Fruit fly (Drosophila melanogaster): ENCODE data around the gene CG14811.

The CG14811 gene

DNA sequence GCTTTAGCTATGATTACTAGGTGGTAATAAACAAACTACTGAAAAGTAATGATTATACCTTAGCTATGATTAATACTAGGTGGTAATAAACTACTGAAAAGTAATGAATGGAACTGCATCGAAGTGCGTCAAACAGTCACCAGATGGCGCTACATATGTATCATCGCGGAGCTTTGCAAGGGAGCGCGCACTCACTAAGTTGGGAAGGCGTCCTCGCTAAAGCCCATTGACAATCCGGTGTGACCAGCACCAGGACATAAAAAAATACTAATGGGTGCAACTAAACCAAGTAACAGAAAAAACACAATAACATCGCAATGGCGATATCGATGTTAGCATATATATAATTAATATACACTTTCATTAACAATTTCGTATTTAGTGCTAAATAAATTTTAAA is 49.6 kb downstream of the CG14811 start (continued):
- TF ChIP-seq dysf (GFP tag; IDR thresholded peaks at IDR 0.05) = no peak
- TF ChIP-seq vfl (GFP tag; optimal IDR thresholded peaks at IDR 0.05) = no peak
- TF ChIP-seq CG18011 (GFP tag; optimal IDR thresholded peaks at IDR 0.05) = no peak
- no peak for TF ChIP-seq ab (GFP tag; optimal IDR thresholded peaks at IDR 0.05)
- no peak for TF ChIP-seq CHES-1-like (GFP tag; optimal IDR thresholded peaks at IDR 0.05)
- TF ChIP-seq CG7357 (GFP tag; IDR thresholded peaks at IDR 0.05) = no peak
- TF ChIP-seq oc (tag; optimal IDR thresholded peaks at IDR 0.05) = no peak
- peak; percentile 8 for TF ChIP-seq CG3995 (GFP tag; optimal IDR thresholded peaks at IDR 0.05)
- TF ChIP-seq CG17385 (GFP tag; optimal IDR thresholded peaks at IDR 0.05) = no peak
- TF ChIP-seq CG16813 (GFP tag; IDR thresholded peaks at IDR 0.05; ENCODE audit: partially characterized antibody) = no peak
- TF ChIP-seq danr (GFP tag; IDR thresholded peaks at IDR 0.05) = no peak
- no peak for TF ChIP-seq Antp (GFP tag; optimal IDR thresholded peaks at IDR 0.05)
- TF ChIP-seq Gug (GFP tag; IDR thresholded peaks at IDR 0.05) = no peak
- no peak for TF ChIP-seq jigr1 (GFP tag; IDR thresholded peaks at IDR 0.05)
- no peak for TF ChIP-seq CG17359 (tag; optimal IDR thresholded peaks at IDR 0.05)
- TF ChIP-seq cas (GFP tag; IDR thresholded peaks at IDR 0.05) = no peak
- TF ChIP-seq crc (GFP tag; optimal IDR thresholded peaks at IDR 0.05) = no peak
- TF ChIP-seq Gsc (GFP tag; IDR thresholded peaks at IDR 0.05) = no peak
- peak; percentile 50 for TF ChIP-seq Sry-δ (GFP tag; optimal IDR thresholded peaks at IDR 0.05)
- no peak for TF ChIP-seq bigmax (GFP tag; optimal IDR thresholded peaks at IDR 0.05)
- no peak for TF ChIP-seq Chrac-16 (GFP tag; optimal IDR thresholded peaks at IDR 0.05)
- TF ChIP-seq hbn (GFP tag; IDR thresholded peaks at IDR 0.05; ENCODE audit: partially characterized antibody) = peak; percentile 58
- peak; percentile 15 for TF ChIP-seq CG7987 (GFP tag; optimal IDR thresholded peaks at IDR 0.05)
- TF ChIP-seq CG17612 (GFP tag; IDR thresholded peaks at IDR 0.05) = no peak
- no peak for TF ChIP-seq CG4820 (GFP tag; optimal IDR thresholded peaks at IDR 0.05)
- TF ChIP-seq CG2199 (GFP tag; IDR thresholded peaks at IDR 0.05) = peak; percentile 40; the same call in 1 of the 3 replicates
- no peak for TF ChIP-seq PHDP (tag; optimal IDR thresholded peaks at IDR 0.05)
- TF ChIP-seq CG10274 (GFP tag; optimal IDR thresholded peaks at IDR 0.05) = no peak
- no peak for TF ChIP-seq esg (GFP tag; conservative IDR thresholded peaks at IDR 0.05)
- TF ChIP-seq CG1602 (GFP tag; optimal IDR thresholded peaks at IDR 0.05) = no peak
- no peak for TF ChIP-seq klu (GFP tag; IDR thresholded peaks at IDR 0.05)
- peak; percentile 87 for TF ChIP-seq Lhr (GFP tag; optimal IDR thresholded peaks at IDR 0.05)
- no peak for TF ChIP-seq tap (tag; optimal IDR thresholded peaks at IDR 0.05)
- TF ChIP-seq CG5953 (GFP tag; IDR thresholded peaks at IDR 0.05) = no peak
- TF ChIP-seq sim (GFP tag; IDR thresholded peaks at IDR 0.05) = no peak
- TF ChIP-seq zen2 (GFP tag; IDR thresholded peaks at IDR 0.05; ENCODE audit: partially characterized antibody) = no peak; the same call in 2 of the 3 replicates
- no peak for TF ChIP-seq Abd-B (GFP tag; optimal IDR thresholded peaks at IDR 0.05)
- TF ChIP-seq CG1832 (GFP tag; optimal IDR thresholded peaks at IDR 0.05) = no peak
- peak; percentile 68 for TF ChIP-seq abd-A (tag; optimal IDR thresholded peaks at IDR 0.05)
- TF ChIP-seq Hr78 (GFP tag; optimal IDR thresholded peaks at IDR 0.05) = no peak
- no peak for TF ChIP-seq zf30C (GFP tag; optimal IDR thresholded peaks at IDR 0.05)
- no peak for TF ChIP-seq ken (GFP tag; IDR thresholded peaks at IDR 0.05)
- TF ChIP-seq yki (optimal IDR thresholded peaks at IDR 0.05) = no peak
- TF ChIP-seq CG11723 (GFP tag; optimal IDR thresholded peaks at IDR 0.05) = no peak
- peak; percentile 17 for TF ChIP-seq Deaf1 (tag; optimal IDR thresholded peaks at IDR 0.05)
- TF ChIP-seq CG8290 (GFP tag; optimal IDR thresholded peaks at IDR 0.05) = peak; percentile 44
- TF ChIP-seq CG8290 (tag; optimal IDR thresholded peaks at IDR 0.05) = peak in 1 of 2 experiments; percentile 78
- no peak for TF ChIP-seq CG2120 (GFP tag; optimal IDR thresholded peaks at IDR 0.05)
- peak; percentile 30 for TF ChIP-seq Dp (GFP tag; optimal IDR thresholded peaks at IDR 0.05)
- peak; percentile 31; the same call in 1 of the 2 replicates for TF ChIP-seq inv (GFP tag; IDR thresholded peaks at IDR 0.05; ENCODE audit: partially characterized antibody)
- no peak for TF ChIP-seq gsb-n (tag; optimal IDR thresholded peaks at IDR 0.05)
- TF ChIP-seq CG1647 (GFP tag; optimal IDR thresholded peaks at IDR 0.05) = no peak
